Fruit fly (Drosophila melanogaster) whole organism, embryonic: ENCODE data around the gene nwk.

Experiments used
- Antp ChIP-seq: fragments of 200-800 bp; sonication (Bioruptor generic); optimal IDR thresholded peaks from 3 replicates; lab custom pipeline; 2016; ENCODE audit warnings: missing biosample characterization, missing genetic modification characterization
- B-H2 ChIP-seq: fragments of 200-800 bp; sonication (Bioruptor generic); optimal IDR thresholded peaks from 2 replicates; lab custom pipeline; 2018; ENCODE audit warnings: missing biosample characterization, mild to moderate bottlenecking, missing genetic modification characterization
- CG11695 ChIP-seq: fragments of 200-800 bp; sonication (Bioruptor generic); IDR thresholded peaks from 3 replicates; pipeline ENCODE4 v1.3.6; 2022; ENCODE audit warnings: missing biosample characterization, missing genetic modification characterization
- CG11723 ChIP-seq: fragments of 200-800 bp; sonication (Bioruptor generic); optimal IDR thresholded peaks from 2 replicates; lab custom pipeline; 2017; ENCODE audit warnings: missing biosample characterization, mild to moderate bottlenecking, missing genetic modification characterization
- CG1233 ChIP-seq: fragments of 200-800 bp; sonication (Bioruptor generic); optimal IDR thresholded peaks from 4 replicates; lab custom pipeline; 2018; ENCODE audit warnings: missing biosample characterization, mild to moderate bottlenecking, missing genetic modification characterization
- CG16815 ChIP-seq: fragments of 200-800 bp; sonication (Bioruptor generic); optimal IDR thresholded peaks from 3 replicates; lab custom pipeline; 2017; ENCODE audit warnings: missing biosample characterization, mild to moderate bottlenecking, missing genetic modification characterization
- CG18476 ChIP-seq: fragments of 200-800 bp; sonication (Bioruptor generic); optimal IDR thresholded peaks from 2 replicates; lab custom pipeline; 2016; ENCODE audit warnings: missing biosample characterization, mild to moderate bottlenecking, missing genetic modification characterization
- CG2889 ChIP-seq: fragments of 200-800 bp; sonication (Bioruptor generic); IDR thresholded peaks from 3 replicates; pipeline ENCODE4 v1.3.6; 2022; ENCODE audit warnings: missing biosample characterization, missing genetic modification characterization
- CG33557 ChIP-seq: fragments of 200-800 bp; sonication (Bioruptor generic); optimal IDR thresholded peaks from 2 replicates; lab custom pipeline; 2019; ENCODE audit warnings: missing biosample characterization, mild to moderate bottlenecking, missing genetic modification characterization, moderate library complexity
- CG4360 ChIP-seq: fragments of 200-800 bp; sonication (Bioruptor generic); IDR thresholded peaks from 2 replicates; pipeline ENCODE4 v1.3.6; 2022; ENCODE audit warnings: missing biosample characterization, missing genetic modification characterization
- CG5180 ChIP-seq: fragments of 200-800 bp; sonication (Bioruptor generic); optimal IDR thresholded peaks from 3 replicates; lab custom pipeline; 2017; ENCODE audit warnings: missing biosample characterization, missing genetic modification characterization, mild to moderate bottlenecking, moderate library complexity, missing genetic modification reagents
- CG6791 ChIP-seq: fragments of 200-800 bp; sonication (Bioruptor generic); IDR thresholded peaks from 3 replicates; pipeline ENCODE4 v1.3.6; 2022; ENCODE audit warnings: missing biosample characterization, missing genetic modification characterization; ENCODE audit not compliant: partially characterized antibody
- CG7357 ChIP-seq: fragments of 200-800 bp; sonication (Bioruptor generic); IDR thresholded peaks from 3 replicates; pipeline ENCODE4 v1.3.6; 2022; ENCODE audit warnings: missing biosample characterization, missing genetic modification characterization
- CG7745 ChIP-seq: fragments of 200-800 bp; sonication (Bioruptor generic); optimal IDR thresholded peaks from 2 replicates; lab custom pipeline; 2018; ENCODE audit warnings: missing biosample characterization, mild to moderate bottlenecking, missing genetic modification characterization, moderate library complexity
- CG8924 ChIP-seq: fragments of 200-800 bp; optimal IDR thresholded peaks from 3 replicates; lab custom pipeline; 2019; ENCODE audit warnings: missing biosample characterization, mild to moderate bottlenecking, missing genetic modification characterization, moderate library complexity
- CG8944 ChIP-seq: fragments of 200-800 bp; sonication (Bioruptor generic); optimal IDR thresholded peaks from 3 replicates; lab custom pipeline; 2016; ENCODE audit warnings: missing biosample characterization, missing genetic modification characterization
- CG9609 ChIP-seq: fragments of 200-800 bp; sonication (Bioruptor generic); optimal IDR thresholded peaks from 3 replicates; lab custom pipeline; 2016; ENCODE audit warnings: missing biosample characterization, missing genetic modification characterization
- D19A ChIP-seq: fragments of 200-800 bp; optimal IDR thresholded peaks from 3 replicates; lab custom pipeline; 2019; ENCODE audit warnings: missing biosample characterization, mild to moderate bottlenecking, missing genetic modification characterization, moderate library complexity
- Dad ChIP-seq: fragments of 200-800 bp; sonication (Bioruptor generic); optimal IDR thresholded peaks from 3 replicates; lab custom pipeline; 2016; ENCODE audit warnings: missing biosample characterization, missing genetic modification characterization
- Dp ChIP-seq: fragments of 200-800 bp; sonication (Bioruptor generic); optimal IDR thresholded peaks from 2 replicates; lab custom pipeline; 2018; ENCODE audit warnings: missing biosample characterization, mild to moderate bottlenecking, missing genetic modification characterization, moderate library complexity
- E2f1 ChIP-seq: fragments of 200-800 bp; sonication (Bioruptor generic); IDR thresholded peaks from 2 replicates; pipeline ENCODE4 v1.3.6; 2022; ENCODE audit warnings: missing biosample characterization, missing genetic modification characterization
- Elba2 ChIP-seq: fragments of 200-800 bp; sonication (Bioruptor generic); optimal IDR thresholded peaks from 3 replicates; lab custom pipeline; 2016; ENCODE audit warnings: missing biosample characterization, missing genetic modification characterization
- HmgD ChIP-seq: fragments of 200-800 bp; sonication (Bioruptor generic); optimal IDR thresholded peaks from 3 replicates; lab custom pipeline; 2016; ENCODE audit warnings: missing biosample characterization, missing genetic modification characterization
- NFAT ChIP-seq: fragments of 200-800 bp; sonication (Bioruptor generic); IDR thresholded peaks from 2 replicates; pipeline ENCODE4 v1.3.6; 2022; ENCODE audit warnings: missing biosample characterization, missing genetic modification characterization
- Optix ChIP-seq: fragments of 200-800 bp; sonication (Bioruptor generic); IDR thresholded peaks from 3 replicates; pipeline ENCODE4 v1.3.6; 2022; ENCODE audit warnings: missing biosample characterization, missing genetic modification characterization
- Ptx1 ChIP-seq: fragments of 200-800 bp; sonication (Bioruptor generic); IDR thresholded peaks from 2 replicates; pipeline ENCODE4 v1.3.6; 2022; ENCODE audit warnings: missing biosample characterization, missing genetic modification characterization
- Rx ChIP-seq: fragments of 200-800 bp; sonication (Bioruptor generic); IDR thresholded peaks from 2 replicates; pipeline ENCODE4 v1.3.6; 2022; ENCODE audit warnings: missing biosample characterization, missing genetic modification characterization
- TFAM ChIP-seq: fragments of 200-800 bp; sonication (Bioruptor generic); optimal IDR thresholded peaks from 2 replicates; lab custom pipeline; 2017; ENCODE audit warnings: missing biosample characterization, missing genetic modification characterization, inconsistent platforms
- Usf ChIP-seq: fragments of 200-800 bp; sonication (Bioruptor generic); optimal IDR thresholded peaks from 2 replicates; lab custom pipeline; 2017; ENCODE audit warnings: missing genotype, missing biosample characterization, missing genetic modification characterization
- ab ChIP-seq: fragments of 200-800 bp; sonication (Bioruptor generic); optimal IDR thresholded peaks from 2 replicates; lab custom pipeline; 2016; ENCODE audit warnings: missing biosample characterization, missing genetic modification characterization
- ato ChIP-seq: fragments of 200-800 bp; sonication (Bioruptor generic); IDR thresholded peaks from 2 replicates; pipeline ENCODE4 v1.3.6; 2022; ENCODE audit warnings: missing biosample characterization, missing genetic modification characterization; ENCODE audit not compliant: partially characterized antibody
- bbx ChIP-seq: fragments of 200-800 bp; sonication (Bioruptor generic); IDR thresholded peaks from 2 replicates; pipeline ENCODE4 v1.3.6; 2022; ENCODE audit warnings: missing biosample characterization, missing genetic modification characterization; ENCODE audit not compliant: partially characterized antibody
- chn ChIP-seq: fragments of 200-800 bp; sonication (Bioruptor generic); optimal IDR thresholded peaks from 2 replicates; lab custom pipeline; 2016; ENCODE audit warnings: missing biosample characterization, missing genetic modification characterization
- dmrt99B ChIP-seq: fragments of 200-800 bp; sonication (Bioruptor generic); optimal IDR thresholded peaks from 2 replicates; lab custom pipeline; 2018; ENCODE audit warnings: missing biosample characterization, mild to moderate bottlenecking, missing genetic modification characterization, moderate library complexity
- eyg ChIP-seq: fragments of 200-800 bp; sonication (Bioruptor generic); optimal IDR thresholded peaks from 3 replicates; lab custom pipeline; 2016; ENCODE audit warnings: missing biosample characterization, missing genetic modification characterization
- fru ChIP-seq: fragments of >200 bp; optimal IDR thresholded peaks from 2 replicates; lab custom pipeline; 2017
- fu2 ChIP-seq: fragments of 200-800 bp; sonication (Bioruptor generic); optimal IDR thresholded peaks from 2 replicates; lab custom pipeline; 2016; ENCODE audit warnings: missing biosample characterization, missing genetic modification characterization
- gfzf ChIP-seq: fragments of 200-800 bp; sonication (Bioruptor generic); optimal IDR thresholded peaks from 2 replicates; lab custom pipeline; 2016; ENCODE audit warnings: missing biosample characterization, mild to moderate bottlenecking, missing genetic modification characterization, moderate library complexity
- gsb-n ChIP-seq: fragments of 200-800 bp; sonication (Bioruptor generic); optimal IDR thresholded peaks from 3 replicates; lab custom pipeline; 2018; ENCODE audit warnings: missing biosample characterization, mild to moderate bottlenecking, missing genetic modification characterization
- inv ChIP-seq: fragments of 200-800 bp; sonication (Bioruptor generic); IDR thresholded peaks from 2 replicates; pipeline ENCODE4 v1.3.6; 2022; ENCODE audit warnings: missing biosample characterization, missing genetic modification characterization; ENCODE audit not compliant: partially characterized antibody
- lov ChIP-seq, 2 experiments: fragments of 200-800 bp in 1 of 2; fragments of >200 bp in 1 of 2; sonication (Bioruptor generic) in 1 of 2; IDR thresholded peaks in 1 of 2; optimal IDR thresholded peaks in 1 of 2; 2 replicates in 1 of 2; 3 replicates in 1 of 2; pipeline versions ENCODE4 v1.3.6 to Lab custom; 2017 to 2022; ENCODE audit warnings: missing biosample characterization in 1 of 2, missing genetic modification characterization in 1 of 2
- odd ChIP-seq: fragments of 200-800 bp; sonication (Bioruptor generic); optimal IDR thresholded peaks from 2 replicates; lab custom pipeline; 2017; ENCODE audit warnings: missing biosample characterization, mild to moderate bottlenecking, missing genetic modification characterization
- pan ChIP-seq, 4 experiments: fragments of >200 bp in 3 of 4; fragments of 200-800 bp in 1 of 4; sonication (Bioruptor generic) in 1 of 4; optimal IDR thresholded peaks in 3 of 4; IDR thresholded peaks in 1 of 4; 2 replicates each; pipeline versions ENCODE4 v1.3.6 to Lab custom; 2017 to 2022; ENCODE audit warnings: missing biosample characterization in 2 of 4, missing genetic modification characterization in 2 of 4, mixed read lengths in 1 of 4
- ro ChIP-seq: fragments of 200-800 bp; sonication (Bioruptor generic); IDR thresholded peaks from 2 replicates; pipeline ENCODE4 v1.3.6; 2022; ENCODE audit warnings: missing biosample characterization, missing genetic modification characterization
- sqz ChIP-seq: fragments of 200-800 bp; sonication (Bioruptor generic); optimal IDR thresholded peaks from 3 replicates; lab custom pipeline; 2018; ENCODE audit warnings: missing biosample characterization, mild to moderate bottlenecking, missing genetic modification characterization
- tll ChIP-seq, 2 experiments: fragments of 200-800 bp in 1 of 2; fragments of >200 bp in 1 of 2; sonication (Bioruptor generic) in 1 of 2; optimal IDR thresholded peaks; 2 replicates each; lab custom pipeline; 2017 to 2019; ENCODE audit warnings: missing biosample characterization in 2 of 2, missing genetic modification characterization in 2 of 2, mild to moderate bottlenecking in 1 of 2, moderate library complexity in 1 of 2
- tx ChIP-seq: fragments of 200-800 bp; sonication (Bioruptor generic); optimal IDR thresholded peaks from 2 replicates; lab custom pipeline; 2016; ENCODE audit warnings: missing biosample characterization, missing genetic modification characterization
- zfh1 ChIP-seq: fragments of 200-800 bp; sonication (Bioruptor generic); IDR thresholded peaks from 3 replicates; pipeline ENCODE4 v1.3.6; 2022; ENCODE audit warnings: missing biosample characterization, missing genetic modification characterization

The nwk gene

dm6 chr3L:9128700-9129582 lies 8.7 kb upstream of the nwk start (continued):
- TF ChIP-seq Ptx1 (peak; percentile 41), zfh1 (GFP tag; lab: Robert Waterston, UW) (no peak), CG7357 (GFP tag; lab: Robert Waterston, UW) (no peak), gsb-n (tag; lab: Kevin White, UChicago) (peak; percentile 80), D19A (tag; lab: Kevin White, UChicago) (peak; percentile 79), fu2 (GFP tag; lab: Kevin White, UChicago) (no peak), E2f1 (GFP tag; lab: Robert Waterston, UW) (peak; percentile 23; the same call in 1 of the 2 replicates), eyg (GFP tag; lab: Kevin White, UChicago) (no peak), CG2889 (GFP tag; lab: Robert Waterston, UW) (no peak), chn (GFP tag; lab: Kevin White, UChicago) (no peak), CG4360 (GFP tag; lab: Robert Waterston, UW) (peak; percentile 90), fru (lab: Kevin White, UChicago) (no peak), CG1233 (GFP tag; lab: Kevin White, UChicago) (peak; percentile 51), NFAT (GFP tag; lab: Robert Waterston, UW) (no peak), lov (optimal IDR thresholded peaks at IDR 0.05; lab: Kevin White, UChicago) (no peak), lov (GFP tag; IDR thresholded peaks at IDR 0.05; lab: Robert Waterston, UW) (no peak), Antp (no peak), sqz (GFP tag; lab: Kevin White, UChicago) (peak; percentile 36), ato (no peak), ab (no peak), ro (GFP tag; lab: Robert Waterston, UW) (no peak), Dp (no peak), Dad (GFP tag; lab: Kevin White, UChicago) (no peak), CG11723 (GFP tag; lab: Kevin White, UChicago) (peak; percentile 69), B-H2 (GFP tag; lab: Kevin White, UChicago) (no peak), CG8944 (GFP tag; lab: Kevin White, UChicago) (no peak), CG5180 (GFP tag; lab: Kevin White, UChicago) (peak; percentile 41), CG8924 (peak; percentile 85), gfzf (GFP tag; lab: Kevin White, UChicago) (no peak), HmgD (no peak), CG16815 (GFP tag; lab: Kevin White, UChicago) (peak; percentile 62), pan (optimal IDR thresholded peaks at IDR 0.05; lab: Kevin White, UChicago) (peak in 1 of 2 experiments; percentile 38), pan (GFP tag; optimal IDR thresholded peaks at IDR 0.05 in 1 of 2, IDR thresholded peaks at IDR 0.05 in 1 of 2) (peak; percentile 35 to 57), Rx (GFP tag; lab: Robert Waterston, UW) (no peak), CG18476 (GFP tag; lab: Kevin White, UChicago) (peak; percentile 39), bbx (GFP tag; lab: Robert Waterston, UW) (peak; percentile 19; the same call in 1 of the 2 replicates), CG6791 (GFP tag; lab: Robert Waterston, UW) (no peak), CG11695 (GFP tag; lab: Robert Waterston, UW) (no peak), Optix (GFP tag; lab: Robert Waterston, UW) (no peak), tll (GFP tag; optimal IDR thresholded peaks at IDR 0.05; lab: Kevin White, UChicago) (no peak), inv (no peak), odd (GFP tag; lab: Kevin White, UChicago) (peak; percentile 68), CG9609 (no peak), tx (GFP tag; lab: Kevin White, UChicago) (no peak), CG7745 (tag; lab: Kevin White, UChicago) (no peak), Usf (GFP tag; lab: Kevin White, UChicago) (peak; percentile 30), Elba2 (GFP tag; lab: Kevin White, UChicago) (no peak), CG33557 (peak; percentile 41), TFAM (GFP tag; lab: Kevin White, UChicago) (no peak), dmrt99B (tag; lab: Kevin White, UChicago) (peak; percentile 76)
